Worm (Caenorhabditis elegans) whole organism, late embryonic: Measurements from ENCODE around the gene T23E7.2.

Experiments used
- ahr-1 ChIP-seq: sonication (generic microtip); optimal IDR thresholded peaks from 2 replicates; lab custom pipeline; 2016; ENCODE audit warnings: missing genetic modification characterization, missing compliant biosample characterization
- ama-1 ChIP-seq: fragments of 150-350 bp; optimal IDR thresholded peaks from 2 replicates; lab custom pipeline; 2014
- ceh-19 ChIP-seq: fragments of 200-800 bp; sonication (Bioruptor generic); optimal IDR thresholded peaks from 2 replicates; lab custom pipeline; 2018; ENCODE audit warnings: mild to moderate bottlenecking, missing genetic modification characterization, missing compliant biosample characterization
- ceh-22 ChIP-seq: sonication (generic microtip); optimal IDR thresholded peaks from 2 replicates; lab custom pipeline; 2017; ENCODE audit warnings: missing biosample characterization, missing genetic modification characterization
- ceh-31 ChIP-seq: sonication (generic microtip); optimal IDR thresholded peaks from 2 replicates; lab custom pipeline; 2016; ENCODE audit warnings: missing genetic modification characterization, missing compliant biosample characterization
- ceh-6 ChIP-seq: fragments of 200-800 bp; sonication (Bioruptor generic); optimal IDR thresholded peaks from 2 replicates; lab custom pipeline; 2018; ENCODE audit warnings: mild to moderate bottlenecking, missing genetic modification characterization, missing compliant biosample characterization
- fkh-10 ChIP-seq: fragments of 150-350 bp; optimal IDR thresholded peaks from 2 replicates; lab custom pipeline; 2014; ENCODE audit warnings: missing biosample characterization, missing genetic modification reagents, missing genetic modification characterization
- nhr-11 ChIP-seq: fragments of 150-350 bp; optimal IDR thresholded peaks from 2 replicates; lab custom pipeline; 2014; ENCODE audit warnings: missing biosample characterization, missing genetic modification characterization
- nhr-232 ChIP-seq: sonication (generic microtip); optimal IDR thresholded peaks from 2 replicates; lab custom pipeline; 2016; ENCODE audit warnings: missing genetic modification characterization, missing compliant biosample characterization
- rnt-1 ChIP-seq: sonication (generic microtip); optimal IDR thresholded peaks from 2 replicates; lab custom pipeline; 2016; ENCODE audit warnings: missing genetic modification characterization, missing compliant biosample characterization
- sox-2 ChIP-seq: fragments of 200-800 bp; sonication (Bioruptor generic); IDR thresholded peaks from 2 replicates; pipeline ENCODE4 v1.3.6; 2022; ENCODE audit warnings: missing genetic modification reagents, missing genetic modification characterization, missing compliant biosample characterization
- sox-4 ChIP-seq: sonication (generic microtip); optimal IDR thresholded peaks from 2 replicates; lab custom pipeline; 2017; ENCODE audit warnings: mild to moderate bottlenecking, missing genetic modification characterization, inconsistent platforms, missing compliant biosample characterization

DNA sequence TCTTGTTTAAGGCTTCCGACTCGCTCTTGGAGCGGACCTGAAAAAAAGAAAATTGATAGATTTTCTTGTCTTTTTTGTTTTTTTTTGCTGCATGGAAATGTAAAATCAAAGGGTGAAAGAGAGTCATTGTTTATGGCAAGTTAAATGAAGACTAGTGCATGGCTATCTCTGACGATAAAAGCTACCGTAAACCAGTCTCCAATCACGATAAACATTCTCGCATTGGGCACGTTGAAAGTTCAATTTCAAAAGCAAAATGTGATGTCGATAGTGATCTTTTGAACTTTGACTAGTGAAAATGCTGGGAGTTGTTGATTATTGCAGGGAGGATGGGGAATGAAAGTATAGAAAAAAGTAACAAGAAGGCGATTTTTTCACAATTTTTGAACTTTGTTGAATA lies 44.2 kb upstream of the T23E7.2 start:
- TF ChIP-seq ceh-6 (GFP tag; lab: Kevin White, UChicago) = no peak
- TF ChIP-seq ama-1 (lab: Kevin White, UChicago) = no peak
- no peak for TF ChIP-seq fkh-10 (GFP tag; lab: Kevin White, UChicago)
- TF ChIP-seq sox-2 (GFP tag; lab: Robert Waterston, UW) = no peak
- TF ChIP-seq ceh-31 (tag; lab: Kevin White, UChicago) = no peak
- TF ChIP-seq ahr-1 = no peak
- no peak for TF ChIP-seq ceh-19 (GFP tag; lab: Kevin White, UChicago)
- no peak for TF ChIP-seq rnt-1 (tag; lab: Kevin White, UChicago)
- no peak for TF ChIP-seq sox-4 (tag; lab: Kevin White, UChicago)
- TF ChIP-seq nhr-11 (tag; lab: Kevin White, UChicago) = no peak
- no peak for TF ChIP-seq ceh-22 (tag; lab: Kevin White, UChicago)
- TF ChIP-seq nhr-232 = no peak
